Fruit fly (Drosophila melanogaster) whole organism, embryonic: Measurements from ENCODE around the gene pug.

Source experiments
- Abd-B ChIP-seq: fragments of 200-800 bp; sonication (Bioruptor generic); optimal IDR thresholded peaks from 2 replicates; lab custom pipeline; 2018; ENCODE audit warnings: missing biosample characterization, mild to moderate bottlenecking, missing genetic modification characterization, moderate library complexity
- Adf1 ChIP-seq: fragments of 200-800 bp; sonication (Bioruptor generic); IDR thresholded peaks from 2 replicates; pipeline ENCODE4 v1.3.6; 2022; ENCODE audit warnings: missing biosample characterization, missing genetic modification characterization
- Asciz ChIP-seq: fragments of 200-800 bp; sonication (Bioruptor generic); optimal IDR thresholded peaks from 2 replicates; lab custom pipeline; 2017; ENCODE audit warnings: missing biosample characterization, mild to moderate bottlenecking, missing genetic modification characterization, missing genetic modification reagents
- Bdp1 ChIP-seq: fragments of 200-800 bp; sonication (Bioruptor generic); optimal IDR thresholded peaks from 3 replicates; lab custom pipeline; 2016; ENCODE audit warnings: missing biosample characterization, missing genetic modification characterization
- C15 ChIP-seq: fragments of 200-800 bp; sonication (Bioruptor generic); IDR thresholded peaks from 3 replicates; pipeline ENCODE4 v1.3.6; 2022; ENCODE audit warnings: missing biosample characterization, missing genetic modification characterization
- CG11504 ChIP-seq: fragments of 200-800 bp; sonication (Bioruptor generic); optimal IDR thresholded peaks from 3 replicates; lab custom pipeline; 2019; ENCODE audit warnings: missing biosample characterization, mild to moderate bottlenecking, missing genetic modification characterization, moderate library complexity
- CG12391 ChIP-seq: fragments of 200-800 bp; sonication (Bioruptor generic); optimal IDR thresholded peaks from 3 replicates; lab custom pipeline; 2018; ENCODE audit warnings: missing biosample characterization, mild to moderate bottlenecking, missing genetic modification characterization, moderate library complexity
- CG13424 ChIP-seq: fragments of 200-800 bp; sonication (Bioruptor generic); optimal IDR thresholded peaks from 2 replicates; lab custom pipeline; 2019; ENCODE audit warnings: missing biosample characterization, mild to moderate bottlenecking, missing genetic modification characterization, moderate library complexity
- CG17385 ChIP-seq: fragments of 200-800 bp; sonication (Bioruptor generic); optimal IDR thresholded peaks from 3 replicates; lab custom pipeline; 2018; ENCODE audit warnings: missing biosample characterization, mild to moderate bottlenecking, missing genetic modification characterization
- CG18599 ChIP-seq: fragments of 200-800 bp; sonication (Bioruptor generic); optimal IDR thresholded peaks from 3 replicates; lab custom pipeline; 2017; ENCODE audit warnings: missing biosample characterization, missing genetic modification characterization, mild to moderate bottlenecking, moderate library complexity, missing genetic modification reagents
- CG2678 ChIP-seq: fragments of 200-800 bp; sonication (Bioruptor generic); optimal IDR thresholded peaks from 3 replicates; lab custom pipeline; 2019; ENCODE audit warnings: missing biosample characterization, mild to moderate bottlenecking, missing genetic modification characterization, moderate library complexity
- CG30431 ChIP-seq: fragments of 200-800 bp; sonication (Bioruptor generic); optimal IDR thresholded peaks from 2 replicates; lab custom pipeline; 2017; ENCODE audit warnings: missing biosample characterization, missing genetic modification characterization
- CG32767 ChIP-seq: fragments of 200-800 bp; sonication (Bioruptor generic); IDR thresholded peaks from 2 replicates; pipeline ENCODE4 v1.3.6; 2022; ENCODE audit warnings: missing biosample characterization, missing genetic modification characterization
- CG33557 ChIP-seq: fragments of 200-800 bp; sonication (Bioruptor generic); optimal IDR thresholded peaks from 2 replicates; lab custom pipeline; 2019; ENCODE audit warnings: missing biosample characterization, mild to moderate bottlenecking, missing genetic modification characterization, moderate library complexity
- CG4404 ChIP-seq: fragments of 200-800 bp; sonication (Bioruptor generic); IDR thresholded peaks from 2 replicates; pipeline ENCODE4 v1.3.6; 2022; ENCODE audit warnings: missing biosample characterization, missing genetic modification characterization
- CG4424 ChIP-seq: fragments of 200-800 bp; sonication (Bioruptor generic); optimal IDR thresholded peaks from 3 replicates; lab custom pipeline; 2016; ENCODE audit warnings: missing biosample characterization, missing genetic modification characterization
- CG8281 ChIP-seq: fragments of 200-800 bp; sonication (Bioruptor generic); optimal IDR thresholded peaks from 2 replicates; lab custom pipeline; 2018; ENCODE audit warnings: missing biosample characterization, mild to moderate bottlenecking, missing genetic modification characterization, moderate library complexity
- CG8290 ChIP-seq, 3 experiments: fragments of 200-800 bp; sonication (Bioruptor generic); optimal IDR thresholded peaks; 2 replicates each; lab custom pipeline; 2016 to 2019; ENCODE audit warnings: missing biosample characterization in 3 of 3, missing genetic modification characterization in 3 of 3, mild to moderate bottlenecking in 2 of 3, moderate library complexity in 1 of 3
- CG9437 ChIP-seq: fragments of 200-800 bp; sonication (Bioruptor generic); optimal IDR thresholded peaks from 2 replicates; lab custom pipeline; 2018; ENCODE audit warnings: missing biosample characterization, mild to moderate bottlenecking, missing genetic modification characterization
- CG9609 ChIP-seq: fragments of 200-800 bp; sonication (Bioruptor generic); optimal IDR thresholded peaks from 3 replicates; lab custom pipeline; 2016; ENCODE audit warnings: missing biosample characterization, missing genetic modification characterization
- CG9727 ChIP-seq: fragments of 200-800 bp; sonication (Bioruptor generic); optimal IDR thresholded peaks from 3 replicates; lab custom pipeline; 2017; ENCODE audit warnings: missing biosample characterization, mild to moderate bottlenecking, missing genetic modification characterization
- CTCF ChIP-seq: fragments of 200-800 bp; sonication (Bioruptor generic); optimal IDR thresholded peaks from 2 replicates; lab custom pipeline; 2017; ENCODE audit warnings: missing biosample characterization, mild to moderate bottlenecking, missing genetic modification characterization, moderate library complexity
- Dbx ChIP-seq: fragments of 200-800 bp; sonication (Bioruptor generic); IDR thresholded peaks from 3 replicates; pipeline ENCODE4 v1.3.6; 2022; ENCODE audit warnings: missing biosample characterization, missing genetic modification characterization
- Deaf1 ChIP-seq: fragments of 200-800 bp; optimal IDR thresholded peaks from 3 replicates; lab custom pipeline; 2019; ENCODE audit warnings: missing biosample characterization, mild to moderate bottlenecking, missing genetic modification characterization, moderate library complexity
- Dek ChIP-seq: fragments of 200-800 bp; sonication (Bioruptor generic); optimal IDR thresholded peaks from 3 replicates; lab custom pipeline; 2019; ENCODE audit warnings: missing biosample characterization, mild to moderate bottlenecking, missing genetic modification characterization, moderate library complexity
- Dip2 ChIP-seq: fragments of 200-800 bp; sonication (Bioruptor generic); IDR thresholded peaks from 2 replicates; pipeline ENCODE4 v1.3.6; 2022; ENCODE audit warnings: missing biosample characterization, missing genetic modification characterization
- HLHmδ ChIP-seq: fragments of 200-800 bp; sonication (Bioruptor generic); optimal IDR thresholded peaks from 2 replicates; lab custom pipeline; 2018; ENCODE audit warnings: missing biosample characterization, mild to moderate bottlenecking, missing genetic modification characterization, moderate library complexity
- HmgZ ChIP-seq: fragments of 200-800 bp; sonication (Bioruptor generic); optimal IDR thresholded peaks from 2 replicates; lab custom pipeline; 2018; ENCODE audit warnings: missing biosample characterization, mild to moderate bottlenecking, missing genetic modification characterization
- Mes4 ChIP-seq: fragments of 200-800 bp; sonication (Bioruptor generic); optimal IDR thresholded peaks from 2 replicates; lab custom pipeline; 2016; ENCODE audit warnings: missing biosample characterization, missing genetic modification characterization
- Poxn ChIP-seq: fragments of 200-800 bp; sonication (Bioruptor generic); IDR thresholded peaks from 2 replicates; pipeline ENCODE4 v1.3.6; 2022; ENCODE audit warnings: missing biosample characterization, missing genetic modification characterization
- Rfx ChIP-seq: fragments of 200-800 bp; sonication (Bioruptor generic); IDR thresholded peaks from 2 replicates; pipeline ENCODE4 v1.3.6; 2022; ENCODE audit warnings: missing biosample characterization, missing genetic modification characterization
- Sox102F ChIP-seq: fragments of 200-800 bp; sonication (Bioruptor generic); optimal IDR thresholded peaks from 2 replicates; lab custom pipeline; 2018; ENCODE audit warnings: missing biosample characterization, mild to moderate bottlenecking, missing genetic modification characterization, moderate library complexity
- Sry-β ChIP-seq: fragments of 200-800 bp; sonication (Bioruptor generic); optimal IDR thresholded peaks from 2 replicates; lab custom pipeline; 2018; ENCODE audit warnings: missing biosample characterization, mild to moderate bottlenecking, missing genetic modification characterization, moderate library complexity
- cwo ChIP-seq: fragments of 200-800 bp; sonication (Bioruptor generic); optimal IDR thresholded peaks from 3 replicates; lab custom pipeline; 2017; ENCODE audit warnings: missing biosample characterization, missing genetic modification characterization, mild to moderate bottlenecking, moderate library complexity, missing genetic modification reagents
- gce ChIP-seq: fragments of 200-800 bp; sonication (Bioruptor generic); IDR thresholded peaks from 3 replicates; pipeline ENCODE4 v1.3.6; 2022; ENCODE audit warnings: missing biosample characterization, missing genetic modification characterization
- gro ChIP-seq: fragments of 200-800 bp; sonication (Bioruptor generic); optimal IDR thresholded peaks from 2 replicates; lab custom pipeline; 2016; ENCODE audit warnings: missing biosample characterization, missing genetic modification characterization
- h ChIP-seq: fragments of >200 bp; optimal IDR thresholded peaks from 2 replicates; lab custom pipeline; 2017
- ind ChIP-seq: fragments of 200-800 bp; sonication (Bioruptor generic); optimal IDR thresholded peaks from 3 replicates; lab custom pipeline; 2016; ENCODE audit warnings: missing biosample characterization, missing genetic modification characterization
- nmo ChIP-seq: fragments of 200-800 bp; sonication (Bioruptor generic); optimal IDR thresholded peaks from 2 replicates; lab custom pipeline; 2018; ENCODE audit warnings: missing biosample characterization, mild to moderate bottlenecking, missing genetic modification characterization, moderate library complexity
- otp ChIP-seq: fragments of 200-800 bp; sonication (Bioruptor generic); IDR thresholded peaks from 3 replicates; pipeline ENCODE4, ENCODE4 v1.3.6; 2022; ENCODE audit warnings: missing biosample characterization, missing genetic modification characterization
- pb ChIP-seq: fragments of 200-800 bp; sonication (Bioruptor generic); optimal IDR thresholded peaks from 3 replicates; lab custom pipeline; 2016; ENCODE audit warnings: missing biosample characterization, missing genetic modification characterization
- phol ChIP-seq: fragments of 200-800 bp; sonication (Bioruptor generic); optimal IDR thresholded peaks from 3 replicates; lab custom pipeline; 2018; ENCODE audit warnings: missing biosample characterization, mild to moderate bottlenecking, missing genetic modification characterization, moderate library complexity
- pnt ChIP-seq: fragments of 200-800 bp; sonication (Bioruptor generic); optimal IDR thresholded peaks from 3 replicates; lab custom pipeline; 2016; ENCODE audit warnings: missing biosample characterization, missing genetic modification characterization
- ranshi ChIP-seq: fragments of 200-800 bp; sonication (Bioruptor generic); IDR thresholded peaks from 2 replicates; pipeline ENCODE4 v1.3.6; 2022; ENCODE audit warnings: missing biosample characterization, missing genetic modification characterization
- repo ChIP-seq: fragments of 200-800 bp; sonication (Bioruptor generic); optimal IDR thresholded peaks from 2 replicates; lab custom pipeline; 2016; ENCODE audit warnings: missing biosample characterization, missing genetic modification characterization
- ro ChIP-seq: fragments of 200-800 bp; sonication (Bioruptor generic); IDR thresholded peaks from 2 replicates; pipeline ENCODE4 v1.3.6; 2022; ENCODE audit warnings: missing biosample characterization, missing genetic modification characterization
- salm ChIP-seq: fragments of 200-800 bp; sonication (Bioruptor generic); optimal IDR thresholded peaks from 2 replicates; lab custom pipeline; 2018; ENCODE audit warnings: missing biosample characterization, mild to moderate bottlenecking, missing genetic modification characterization
- schlank ChIP-seq: fragments of 200-800 bp; sonication (Bioruptor generic); optimal IDR thresholded peaks from 2 replicates; lab custom pipeline; 2018; ENCODE audit warnings: missing biosample characterization, mild to moderate bottlenecking, missing genetic modification characterization
- unc-4 ChIP-seq: fragments of 200-800 bp; sonication (Bioruptor generic); IDR thresholded peaks from 2 replicates; pipeline ENCODE4 v1.3.6; 2022; ENCODE audit warnings: missing biosample characterization, missing genetic modification characterization; ENCODE audit not compliant: partially characterized antibody
- vnd ChIP-seq: fragments of 200-800 bp; sonication (Bioruptor generic); IDR thresholded peaks from 3 replicates; pipeline ENCODE4 v1.3.6; 2022; ENCODE audit warnings: missing biosample characterization, missing genetic modification characterization; ENCODE audit not compliant: partially characterized antibody
- vvl ChIP-seq: fragments of 200-800 bp; sonication (Bioruptor generic); IDR thresholded peaks from 2 replicates; pipeline ENCODE4 v1.3.6; 2022; ENCODE audit warnings: missing biosample characterization, missing genetic modification characterization

The pug gene

DNA sequence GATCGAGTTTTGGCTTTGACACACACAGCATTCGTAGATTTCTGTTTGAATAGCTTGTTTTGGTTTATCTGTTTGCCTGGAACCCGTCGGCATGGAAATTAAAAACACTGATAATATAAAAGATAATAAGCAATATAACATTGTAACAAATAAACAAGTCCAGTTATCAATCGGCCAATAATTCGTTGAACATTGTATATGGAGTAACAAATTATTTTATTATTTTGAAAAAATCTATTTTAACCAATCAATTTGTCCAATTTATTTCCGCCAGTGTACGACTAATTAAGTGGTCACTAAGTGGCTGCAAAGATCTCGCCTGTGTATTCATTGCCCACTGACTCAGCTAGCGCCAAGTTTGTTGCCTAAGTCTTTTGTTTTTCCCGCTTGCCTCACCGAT lies 7.5 kb upstream of the pug start:
- TF ChIP-seq CG18599 (GFP tag; lab: Kevin White, UChicago) = peak; percentile 58
- TF ChIP-seq cwo (GFP tag; lab: Kevin White, UChicago) = peak; percentile 55
- TF ChIP-seq ind (GFP tag; lab: Kevin White, UChicago) = peak; percentile 34
- TF ChIP-seq CG12391 (tag; lab: Kevin White, UChicago) = peak; percentile 48
- no peak for TF ChIP-seq CTCF (GFP tag; lab: Kevin White, UChicago)
- no peak for TF ChIP-seq CG8290 (GFP tag; optimal IDR thresholded peaks at IDR 0.05; lab: Kevin White, UChicago)
- TF ChIP-seq CG8290 (tag; optimal IDR thresholded peaks at IDR 0.05; lab: Kevin White, UChicago) = peak in 1 of 2 experiments; percentile 43
- TF ChIP-seq pnt (GFP tag; lab: Kevin White, UChicago) = no peak
- no peak for TF ChIP-seq Deaf1
- no peak for TF ChIP-seq repo
- peak; percentile 78 for TF ChIP-seq vvl
- no peak for TF ChIP-seq schlank (tag; lab: Kevin White, UChicago)
- TF ChIP-seq CG17385 (GFP tag; lab: Kevin White, UChicago) = peak; percentile 34
- no peak for TF ChIP-seq CG9609 (GFP tag; lab: Kevin White, UChicago)
- TF ChIP-seq unc-4 (GFP tag; lab: Robert Waterston, UW) = no peak
- peak; percentile 59 for TF ChIP-seq ranshi (GFP tag; lab: Robert Waterston, UW)
- no peak for TF ChIP-seq Mes4
- TF ChIP-seq gce (GFP tag; lab: Robert Waterston, UW) = peak; percentile 60; the same call in 1 of the 3 replicates
- no peak for TF ChIP-seq Dip2 (GFP tag; lab: Robert Waterston, UW)
- TF ChIP-seq h = no peak
- TF ChIP-seq phol (tag; lab: Kevin White, UChicago) = peak; percentile 5
- peak; percentile 29 for TF ChIP-seq gro (GFP tag; lab: Kevin White, UChicago)
- peak; percentile 43; the same call in 1 of the 3 replicates for TF ChIP-seq otp (GFP tag; lab: Robert Waterston, UW)
- TF ChIP-seq salm = no peak
- TF ChIP-seq CG11504 (tag; lab: Kevin White, UChicago) = peak; percentile 58
- peak; percentile 28 for TF ChIP-seq HmgZ (tag; lab: Kevin White, UChicago)
- peak; percentile 12 for TF ChIP-seq CG13424 (tag; lab: Kevin White, UChicago)
- no peak for TF ChIP-seq ro
- peak; percentile 31 for TF ChIP-seq nmo (GFP tag; lab: Kevin White, UChicago)
- TF ChIP-seq Bdp1 = no peak
- TF ChIP-seq CG9727 (GFP tag; lab: Kevin White, UChicago) = peak; percentile 51
- TF ChIP-seq Poxn (GFP tag; lab: Robert Waterston, UW) = no peak
- peak; percentile 88 for TF ChIP-seq Rfx
- TF ChIP-seq Asciz = no peak
- 0 out of 2 replicates have a peak, but pooled peaks have one; percentile 32 for TF ChIP-seq CG4404 (GFP tag; lab: Robert Waterston, UW)
- no peak for TF ChIP-seq CG30431 (GFP tag; lab: Kevin White, UChicago)
- TF ChIP-seq CG33557 (GFP tag; lab: Kevin White, UChicago) = no peak
- TF ChIP-seq pb (GFP tag; lab: Kevin White, UChicago) = no peak
- TF ChIP-seq Sox102F (GFP tag; lab: Kevin White, UChicago) = peak; percentile 28
- peak; percentile 30 for TF ChIP-seq Dek
- peak; percentile 14 for TF ChIP-seq CG8281 (tag; lab: Kevin White, UChicago)
- TF ChIP-seq Dbx = peak; percentile 66
- peak; percentile 41 for TF ChIP-seq Abd-B (GFP tag; lab: Kevin White, UChicago)
- TF ChIP-seq CG9437 = no peak
- TF ChIP-seq vnd (GFP tag; lab: Robert Waterston, UW) = no peak
- TF ChIP-seq Adf1 (GFP tag; lab: Robert Waterston, UW) = no peak
- TF ChIP-seq HLHmδ = no peak
- peak; percentile 77 for TF ChIP-seq CG2678 (tag; lab: Kevin White, UChicago)
- 0 out of 3 replicates have a peak, but pooled peaks have one; percentile 17 for TF ChIP-seq C15
- TF ChIP-seq CG4424 (GFP tag; lab: Kevin White, UChicago) = peak; percentile 24
- TF ChIP-seq Sry-β (GFP tag; lab: Kevin White, UChicago) = no peak
- no peak for TF ChIP-seq CG32767 (GFP tag; lab: Robert Waterston, UW)
